Worm (Caenorhabditis elegans): Measurements from ENCODE around the gene C25F9.9.

DNA sequence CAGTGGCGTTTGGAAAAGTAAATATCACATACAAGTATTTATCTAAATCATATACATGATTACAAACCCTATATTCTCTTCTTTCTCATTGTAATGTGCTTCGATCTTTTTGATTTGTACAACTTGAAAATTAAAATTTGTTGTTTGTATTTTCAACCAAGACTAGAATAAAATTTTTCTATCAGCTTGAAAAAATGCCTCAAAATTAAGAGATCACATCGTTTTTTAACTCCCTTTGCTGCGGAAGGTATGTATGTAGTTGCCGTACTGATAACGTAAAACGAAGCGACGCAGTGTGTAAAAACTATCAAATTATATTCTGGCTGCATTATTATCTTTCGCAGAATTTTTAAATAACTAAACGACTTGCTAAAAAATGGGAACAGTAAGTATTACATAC is 1.4 kb downstream of the C25F9.9 start, which contains the start of gene C25F9.15:
- TF ChIP-seq ama-1 (optimal IDR thresholded peaks at IDR 0.05) (no peak), ceh-36 (tag; optimal IDR thresholded peaks at IDR 0.05) (no peak), flt-1 (GFP tag; IDR thresholded peaks at IDR 0.05) (no peak), hnd-1 (tag; optimal IDR thresholded peaks at IDR 0.05) (no peak), scrt-1 (GFP tag; IDR thresholded peaks at IDR 0.05) (no peak), ceh-13 (GFP tag; optimal IDR thresholded peaks at IDR 0.05) (no peak), tra-4 (tag; optimal IDR thresholded peaks at IDR 0.05) (no peak), sea-1 (GFP tag; conservative IDR thresholded peaks at IDR 0.05) (no peak), aly-1 (tag; optimal IDR thresholded peaks at IDR 0.05) (no peak), hmbx-1 (tag; optimal IDR thresholded peaks at IDR 0.05) (no peak), tbx-11 (GFP tag; IDR thresholded peaks at IDR 0.05) (no peak)

All from whole organism, early embryonic.